Worm (Caenorhabditis elegans) whole organism, early embryonic: ENCODE measurements around the gene Y59E9AL.8.

Source experiments
- ama-1 ChIP-seq: fragments of 150-350 bp; optimal IDR thresholded peaks from 2 replicates; lab custom pipeline; 2014
- ceh-13 ChIP-seq: fragments of 200-800 bp; sonication (Bioruptor generic); optimal IDR thresholded peaks from 2 replicates; lab custom pipeline; 2018; ENCODE audit warnings: mild to moderate bottlenecking, missing genetic modification characterization, missing compliant biosample characterization
- ets-7 ChIP-seq: sonication (generic microtip); optimal IDR thresholded peaks from 2 replicates; lab custom pipeline; 2016; ENCODE audit warnings: missing genotype, missing genetic modification characterization, missing compliant biosample characterization
- hnd-1 ChIP-seq: sonication (generic microtip); optimal IDR thresholded peaks from 2 replicates; lab custom pipeline; 2016; ENCODE audit warnings: missing genetic modification characterization, missing compliant biosample characterization
- scrt-1 ChIP-seq: fragments of 200-800 bp; sonication (Bioruptor generic); IDR thresholded peaks from 2 replicates; pipeline ENCODE4 v1.3.6; 2022; ENCODE audit warnings: missing genetic modification characterization, missing compliant biosample characterization
- tbx-11 ChIP-seq: fragments of 200-800 bp; sonication (Bioruptor generic); IDR thresholded peaks from 2 replicates; pipeline ENCODE4 v1.3.6; 2022; ENCODE audit warnings: missing genetic modification characterization, missing compliant biosample characterization

DNA sequence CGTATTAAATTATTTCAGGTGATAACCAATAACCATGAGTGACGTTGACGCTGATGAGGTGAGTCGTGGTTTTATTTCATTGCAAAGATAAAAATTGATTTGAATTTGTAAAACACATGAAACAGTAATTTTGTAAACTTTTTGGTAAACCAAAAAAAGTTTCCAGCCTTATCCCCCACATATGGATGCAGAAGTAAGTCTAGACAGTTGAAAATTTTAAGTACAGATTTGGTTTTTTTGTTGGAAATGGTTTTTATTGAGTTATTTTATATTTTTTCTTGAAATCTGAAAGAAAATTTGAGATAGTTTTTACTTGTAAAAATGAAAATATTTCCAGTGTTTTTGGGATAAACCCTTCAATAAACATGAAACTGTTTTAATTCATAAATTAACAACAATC is 19.6 kb downstream of the Y59E9AL.8 start, which contains the start of gene tni-4:
- no peak for TF ChIP-seq ets-7 (tag; lab: Kevin White, UChicago)
- no peak for TF ChIP-seq ama-1
- TF ChIP-seq scrt-1: no peak
- no peak for TF ChIP-seq ceh-13 (GFP tag; lab: Kevin White, UChicago)
- no peak for TF ChIP-seq hnd-1
- no peak for TF ChIP-seq tbx-11 (GFP tag; lab: Robert Waterston, UW)
